Fruit fly (Drosophila melanogaster) whole organism, embryonic: Measurements from ENCODE around the gene CG31924.

ENCODE experiments used
- Bdp1 ChIP-seq: fragments of 200-800 bp; sonication (Bioruptor generic); optimal IDR thresholded peaks from 3 replicates; lab custom pipeline; 2016; ENCODE audit warnings: missing biosample characterization, missing genetic modification characterization
- Blimp-1 ChIP-seq: fragments of 200-800 bp; sonication (Bioruptor generic); optimal IDR thresholded peaks from 3 replicates; lab custom pipeline; 2018; ENCODE audit warnings: missing biosample characterization, missing genetic modification characterization, mild to moderate bottlenecking, moderate library complexity, missing genetic modification reagents
- CG10274 ChIP-seq: fragments of 200-800 bp; sonication (Bioruptor generic); optimal IDR thresholded peaks from 3 replicates; lab custom pipeline; 2017; ENCODE audit warnings: missing biosample characterization, mild to moderate bottlenecking, missing genetic modification characterization
- CG11085 ChIP-seq: fragments of 200-800 bp; sonication (Bioruptor generic); IDR thresholded peaks from 2 replicates; pipeline ENCODE4 v1.3.6; 2022; ENCODE audit warnings: missing biosample characterization, missing genetic modification characterization
- CG13894 ChIP-seq: fragments of 200-800 bp; sonication (Bioruptor generic); optimal IDR thresholded peaks from 3 replicates; lab custom pipeline; 2018; ENCODE audit warnings: missing biosample characterization, mild to moderate bottlenecking, missing genetic modification characterization, moderate library complexity
- CG14710 ChIP-seq: fragments of 200-800 bp; sonication (Bioruptor generic); optimal IDR thresholded peaks from 3 replicates; lab custom pipeline; 2019; ENCODE audit warnings: missing biosample characterization, mild to moderate bottlenecking, missing genetic modification characterization, moderate library complexity
- CG30020 ChIP-seq: fragments of 200-800 bp; optimal IDR thresholded peaks from 2 replicates; lab custom pipeline; 2019; ENCODE audit warnings: missing biosample characterization, mild to moderate bottlenecking, missing genetic modification characterization, moderate library complexity
- CG3407 ChIP-seq: fragments of 200-800 bp; sonication (Bioruptor generic); optimal IDR thresholded peaks from 2 replicates; lab custom pipeline; 2018; ENCODE audit warnings: missing biosample characterization, mild to moderate bottlenecking, missing genetic modification characterization
- CG34422 ChIP-seq: fragments of 200-800 bp; sonication (Bioruptor generic); IDR thresholded peaks from 3 replicates; pipeline ENCODE4 v1.3.6; 2022; ENCODE audit warnings: missing biosample characterization, missing genetic modification characterization
- CG6765 ChIP-seq: fragments of 200-800 bp; sonication (Bioruptor generic); optimal IDR thresholded peaks from 3 replicates; lab custom pipeline; 2017; ENCODE audit warnings: missing biosample characterization, mild to moderate bottlenecking, missing genetic modification characterization
- CG7786 ChIP-seq: fragments of 200-800 bp; sonication (Bioruptor generic); optimal IDR thresholded peaks from 2 replicates; lab custom pipeline; 2016; ENCODE audit warnings: missing biosample characterization, missing genetic modification characterization
- CTCF ChIP-seq: fragments of 200-800 bp; sonication (Bioruptor generic); optimal IDR thresholded peaks from 2 replicates; lab custom pipeline; 2017; ENCODE audit warnings: missing biosample characterization, mild to moderate bottlenecking, missing genetic modification characterization, moderate library complexity
- CoRest ChIP-seq: fragments of 200-800 bp; sonication (Bioruptor generic); optimal IDR thresholded peaks from 3 replicates; lab custom pipeline; 2018; ENCODE audit warnings: missing biosample characterization, mild to moderate bottlenecking, missing genetic modification characterization, moderate library complexity
- Dad ChIP-seq: fragments of 200-800 bp; sonication (Bioruptor generic); optimal IDR thresholded peaks from 3 replicates; lab custom pipeline; 2016; ENCODE audit warnings: missing biosample characterization, missing genetic modification characterization
- Dek ChIP-seq: fragments of 200-800 bp; sonication (Bioruptor generic); optimal IDR thresholded peaks from 3 replicates; lab custom pipeline; 2019; ENCODE audit warnings: missing biosample characterization, mild to moderate bottlenecking, missing genetic modification characterization, moderate library complexity
- HLH54F ChIP-seq: fragments of 200-800 bp; sonication (Bioruptor generic); optimal IDR thresholded peaks from 3 replicates; lab custom pipeline; 2016; ENCODE audit warnings: missing biosample characterization, missing genetic modification characterization
- HmgD ChIP-seq: fragments of 200-800 bp; sonication (Bioruptor generic); optimal IDR thresholded peaks from 3 replicates; lab custom pipeline; 2016; ENCODE audit warnings: missing biosample characterization, missing genetic modification characterization
- Hsf ChIP-seq: fragments of 200-800 bp; sonication (Bioruptor generic); optimal IDR thresholded peaks from 3 replicates; lab custom pipeline; 2016; ENCODE audit warnings: missing biosample characterization, missing genetic modification characterization
- Mad ChIP-seq: fragments of 200-800 bp; sonication (Bioruptor generic); optimal IDR thresholded peaks from 2 replicates; lab custom pipeline; 2016; ENCODE audit warnings: missing biosample characterization, missing genetic modification characterization
- Mes4 ChIP-seq: fragments of 200-800 bp; sonication (Bioruptor generic); optimal IDR thresholded peaks from 2 replicates; lab custom pipeline; 2016; ENCODE audit warnings: missing biosample characterization, missing genetic modification characterization
- NC2α ChIP-seq: fragments of 200-800 bp; sonication (Bioruptor generic); optimal IDR thresholded peaks from 2 replicates; lab custom pipeline; 2016; ENCODE audit warnings: missing biosample characterization, missing genetic modification characterization
- NK7.1 ChIP-seq: fragments of 200-800 bp; sonication (Bioruptor generic); optimal IDR thresholded peaks from 3 replicates; lab custom pipeline; 2016; ENCODE audit warnings: missing biosample characterization, missing genetic modification characterization
- Nf-YC ChIP-seq: fragments of 200-800 bp; optimal IDR thresholded peaks from 3 replicates; lab custom pipeline; 2019; ENCODE audit warnings: missing biosample characterization, mild to moderate bottlenecking, missing genetic modification characterization, moderate library complexity
- Ptx1 ChIP-seq: fragments of 200-800 bp; sonication (Bioruptor generic); IDR thresholded peaks from 2 replicates; pipeline ENCODE4 v1.3.6; 2022; ENCODE audit warnings: missing biosample characterization, missing genetic modification characterization
- Rx ChIP-seq: fragments of 200-800 bp; sonication (Bioruptor generic); IDR thresholded peaks from 2 replicates; pipeline ENCODE4 v1.3.6; 2022; ENCODE audit warnings: missing biosample characterization, missing genetic modification characterization
- Six4 ChIP-seq: fragments of 200-800 bp; sonication (Bioruptor generic); optimal IDR thresholded peaks from 2 replicates; lab custom pipeline; 2016; ENCODE audit warnings: missing biosample characterization, missing genetic modification characterization
- Sox102F ChIP-seq: fragments of 200-800 bp; sonication (Bioruptor generic); optimal IDR thresholded peaks from 2 replicates; lab custom pipeline; 2018; ENCODE audit warnings: missing biosample characterization, mild to moderate bottlenecking, missing genetic modification characterization, moderate library complexity
- YL-1 ChIP-seq: fragments of 200-800 bp; sonication (Bioruptor generic); optimal IDR thresholded peaks from 3 replicates; lab custom pipeline; 2017; ENCODE audit warnings: missing biosample characterization, mild to moderate bottlenecking, missing genetic modification characterization
- bigmax ChIP-seq: fragments of 200-800 bp; sonication (Bioruptor generic); optimal IDR thresholded peaks from 2 replicates; lab custom pipeline; 2018; ENCODE audit warnings: missing biosample characterization, mild to moderate bottlenecking, missing genetic modification characterization
- bsh ChIP-seq, 2 experiments: fragments of 200-800 bp; sonication (Bioruptor generic); optimal IDR thresholded peaks; 2 replicates each; lab custom pipeline; 2017 to 2018; ENCODE audit warnings: mild to moderate bottlenecking in 2 of 2, missing biosample characterization in 2 of 2, missing genetic modification characterization in 2 of 2, moderate library complexity in 1 of 2
- dmrt99B ChIP-seq: fragments of 200-800 bp; sonication (Bioruptor generic); optimal IDR thresholded peaks from 2 replicates; lab custom pipeline; 2018; ENCODE audit warnings: missing biosample characterization, mild to moderate bottlenecking, missing genetic modification characterization, moderate library complexity
- esg ChIP-seq: fragments of 200-800 bp; sonication (Bioruptor generic); conservative IDR thresholded peaks from 2 replicates; pipeline ENCODE4 v1.3.6; 2022; ENCODE audit warnings: missing biosample characterization, missing genetic modification characterization
- fru ChIP-seq: fragments of >200 bp; optimal IDR thresholded peaks from 2 replicates; lab custom pipeline; 2017
- ftz-f1 ChIP-seq: fragments of 200-800 bp; sonication (Bioruptor generic); optimal IDR thresholded peaks from 2 replicates; lab custom pipeline; 2016; ENCODE audit warnings: missing biosample characterization, missing genetic modification characterization
- fu2 ChIP-seq: fragments of 200-800 bp; sonication (Bioruptor generic); optimal IDR thresholded peaks from 2 replicates; lab custom pipeline; 2016; ENCODE audit warnings: missing biosample characterization, missing genetic modification characterization
- hbn ChIP-seq: fragments of 200-800 bp; sonication (Bioruptor generic); IDR thresholded peaks from 2 replicates; pipeline ENCODE4 v1.3.6; 2022; ENCODE audit warnings: missing biosample characterization, missing genetic modification characterization; ENCODE audit not compliant: partially characterized antibody
- maf-S ChIP-seq: fragments of 200-800 bp; sonication (Bioruptor generic); optimal IDR thresholded peaks from 2 replicates; lab custom pipeline; 2016; ENCODE audit warnings: missing biosample characterization, missing genetic modification characterization
- nerfin-2 ChIP-seq: fragments of 200-800 bp; sonication (Bioruptor generic); IDR thresholded peaks from 2 replicates; pipeline ENCODE4 v1.3.6; 2022; ENCODE audit warnings: missing biosample characterization, missing genetic modification characterization; ENCODE audit not compliant: partially characterized antibody
- otp ChIP-seq: fragments of 200-800 bp; sonication (Bioruptor generic); IDR thresholded peaks from 3 replicates; pipeline ENCODE4, ENCODE4 v1.3.6; 2022; ENCODE audit warnings: missing biosample characterization, missing genetic modification characterization
- pita ChIP-seq: fragments of 200-800 bp; sonication (Bioruptor generic); optimal IDR thresholded peaks from 2 replicates; lab custom pipeline; 2017; ENCODE audit warnings: missing biosample characterization, mild to moderate bottlenecking, missing genetic modification characterization
- pnt ChIP-seq: fragments of 200-800 bp; sonication (Bioruptor generic); optimal IDR thresholded peaks from 3 replicates; lab custom pipeline; 2016; ENCODE audit warnings: missing biosample characterization, missing genetic modification characterization
- slou ChIP-seq: fragments of 200-800 bp; sonication (Bioruptor generic); optimal IDR thresholded peaks from 3 replicates; lab custom pipeline; 2016; ENCODE audit warnings: missing biosample characterization, missing genetic modification characterization
- sna ChIP-seq: fragments of 200-800 bp; sonication (Bioruptor generic); IDR thresholded peaks from 2 replicates; pipeline ENCODE4 v1.3.6; 2022; ENCODE audit warnings: missing biosample characterization, missing genetic modification characterization; ENCODE audit not compliant: partially characterized antibody
- sob ChIP-seq: fragments of 200-800 bp; sonication (Bioruptor generic); IDR thresholded peaks from 2 replicates; pipeline ENCODE4 v1.3.6; 2022; ENCODE audit warnings: missing biosample characterization, missing genetic modification characterization
- tll ChIP-seq, 2 experiments: fragments of 200-800 bp in 1 of 2; fragments of >200 bp in 1 of 2; sonication (Bioruptor generic) in 1 of 2; optimal IDR thresholded peaks; 2 replicates each; lab custom pipeline; 2017 to 2019; ENCODE audit warnings: missing biosample characterization in 2 of 2, missing genetic modification characterization in 2 of 2, mild to moderate bottlenecking in 1 of 2, moderate library complexity in 1 of 2
- tna ChIP-seq: fragments of 200-800 bp; sonication (Bioruptor generic); IDR thresholded peaks from 2 replicates; pipeline ENCODE4 v1.3.6; 2022; ENCODE audit warnings: missing biosample characterization, missing genetic modification characterization; ENCODE audit not compliant: partially characterized antibody
- zf30C ChIP-seq: fragments of 200-800 bp; sonication (Bioruptor generic); optimal IDR thresholded peaks from 3 replicates; lab custom pipeline; 2018; ENCODE audit warnings: missing biosample characterization, mild to moderate bottlenecking, missing genetic modification characterization

The CG31924 gene

DNA sequence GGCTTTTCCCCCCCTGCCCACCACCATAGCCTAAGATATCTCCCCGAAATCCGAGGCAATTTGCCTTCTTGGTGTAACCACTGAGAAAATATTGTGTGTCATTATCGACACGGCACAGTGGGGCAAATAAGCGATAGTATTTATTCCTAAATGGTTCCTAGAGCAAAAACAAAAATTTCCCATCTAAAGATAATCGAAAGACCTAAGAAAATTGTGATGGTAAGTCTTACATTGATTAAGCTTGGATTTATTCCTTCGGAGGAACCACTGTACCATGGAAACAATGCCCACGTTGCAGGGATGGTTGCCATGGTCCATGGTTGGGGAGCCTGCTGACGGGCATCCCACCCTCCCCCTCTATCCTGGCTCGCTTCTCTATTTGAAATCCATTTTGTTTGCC lies 38.3 kb downstream of the CG31924 start (continued):
- TF ChIP-seq zf30C (no peak), fu2 (GFP tag; lab: Kevin White, UChicago) (no peak), slou (GFP tag; lab: Kevin White, UChicago) (peak; percentile 16), CG11085 (no peak), hbn (GFP tag; lab: Robert Waterston, UW) (no peak), Dad (GFP tag; lab: Kevin White, UChicago) (no peak), YL-1 (no peak), fru (lab: Kevin White, UChicago) (no peak), NC2α (GFP tag; lab: Kevin White, UChicago) (no peak), sob (GFP tag; lab: Robert Waterston, UW) (no peak), tll (GFP tag; optimal IDR thresholded peaks at IDR 0.05; lab: Kevin White, UChicago) (no peak), CG10274 (no peak), CG3407 (GFP tag; lab: Kevin White, UChicago) (peak; percentile 5), CTCF (no peak), bigmax (GFP tag; lab: Kevin White, UChicago) (no peak), Bdp1 (GFP tag; lab: Kevin White, UChicago) (no peak), CG6765 (GFP tag; lab: Kevin White, UChicago) (no peak), sna (GFP tag; lab: Robert Waterston, UW) (no peak), dmrt99B (peak; percentile 51), CG30020 (tag; lab: Kevin White, UChicago) (no peak), Rx (GFP tag; lab: Robert Waterston, UW) (no peak; the same call in 1 of the 2 replicates), CoRest (no peak), Hsf (GFP tag; lab: Kevin White, UChicago) (peak; percentile 15), ftz-f1 (GFP tag; lab: Kevin White, UChicago) (no peak), CG34422 (peak; percentile 52; the same call in 1 of the 3 replicates), maf-S (no peak), Six4 (GFP tag; lab: Kevin White, UChicago) (no peak), esg (GFP tag; lab: Robert Waterston, UW) (no peak), Sox102F (GFP tag; lab: Kevin White, UChicago) (peak; percentile 45), bsh (GFP tag; optimal IDR thresholded peaks at IDR 0.05; lab: Kevin White, UChicago) (peak in 1 of 2 experiments; percentile 46), CG14710 (no peak), NK7.1 (GFP tag; lab: Kevin White, UChicago) (no peak), HmgD (GFP tag; lab: Kevin White, UChicago) (no peak), Nf-YC (no peak), tna (GFP tag; lab: Robert Waterston, UW) (no peak), otp (GFP tag; lab: Robert Waterston, UW) (0 out of 3 replicates have a peak, but pooled peaks have one; percentile 12), Mes4 (no peak), Mad (GFP tag; lab: Kevin White, UChicago) (no peak), CG7786 (GFP tag; lab: Kevin White, UChicago) (peak; percentile 9), Blimp-1 (GFP tag; lab: Kevin White, UChicago) (peak; percentile 49), nerfin-2 (GFP tag; lab: Robert Waterston, UW) (no peak), HLH54F (GFP tag; lab: Kevin White, UChicago) (peak; percentile 30), pita (GFP tag; lab: Kevin White, UChicago) (no peak), Ptx1 (GFP tag; lab: Robert Waterston, UW) (peak; percentile 44; the same call in 1 of the 2 replicates), CG13894 (tag; lab: Kevin White, UChicago) (no peak), pnt (GFP tag; lab: Kevin White, UChicago) (peak; percentile 26), Dek (no peak)
